Fruit fly (Drosophila melanogaster): ENCODE data around the gene CG32262.

The CG32262 gene

dm6 chr3L:3847810-3848326 lies 37.9 kb upstream of the CG32262 start (continued):
- TF ChIP-seq CG34224 (GFP tag; IDR thresholded peaks at IDR 0.05; ENCODE audit: partially characterized antibody) (no peak), abd-A (tag; optimal IDR thresholded peaks at IDR 0.05) (peak; percentile 66), crol (GFP tag; IDR thresholded peaks at IDR 0.05) (peak; percentile 43; the same call in 1 of the 2 replicates), CG11093 (GFP tag; IDR thresholded peaks at IDR 0.05) (no peak), CG4707 (GFP tag; optimal IDR thresholded peaks at IDR 0.05) (no peak), ato (GFP tag; IDR thresholded peaks at IDR 0.05; ENCODE audit: partially characterized antibody) (no peak), unpg (GFP tag; optimal IDR thresholded peaks at IDR 0.05) (no peak), BEAF-32 (GFP tag; optimal IDR thresholded peaks at IDR 0.05) (no peak), Trl (optimal IDR thresholded peaks at IDR 0.05) (no peak), Trl (GFP tag; optimal IDR thresholded peaks at IDR 0.05) (no peak), ci (GFP tag; IDR thresholded peaks at IDR 0.05) (0 out of 3 replicates have a peak, but pooled peaks have one; percentile 19), Hr78 (GFP tag; optimal IDR thresholded peaks at IDR 0.05) (peak in 1 of 2 experiments; percentile 50), Vsx1 (GFP tag; optimal IDR thresholded peaks at IDR 0.05) (no peak), MTF-1 (GFP tag; optimal IDR thresholded peaks at IDR 0.05; ENCODE audit: borderline replicate concordance) (no peak), sug (tag; optimal IDR thresholded peaks at IDR 0.05) (no peak), CG6272 (GFP tag; IDR thresholded peaks at IDR 0.05) (no peak), stwl (tag; optimal IDR thresholded peaks at IDR 0.05) (no peak), tio (GFP tag; optimal IDR thresholded peaks at IDR 0.05) (no peak), chm (GFP tag; IDR thresholded peaks at IDR 0.05) (no peak), zfh1 (GFP tag; IDR thresholded peaks at IDR 0.05) (no peak), dan (GFP tag; IDR thresholded peaks at IDR 0.05) (no peak), CG1792 (GFP tag; optimal IDR thresholded peaks at IDR 0.05) (no peak), CG17328 (GFP tag; IDR thresholded peaks at IDR 0.05) (no peak), Lim3 (GFP tag; IDR thresholded peaks at IDR 0.05) (no peak), hb (GFP tag; IDR thresholded peaks at IDR 0.05; ENCODE audit: partially characterized antibody) (no peak), dati (GFP tag; IDR thresholded peaks at IDR 0.05) (no peak), oc (tag; optimal IDR thresholded peaks at IDR 0.05) (peak; percentile 42), sens-2 (GFP tag; IDR thresholded peaks at IDR 0.05) (no peak), peb (GFP tag; IDR thresholded peaks at IDR 0.05) (no peak), CG4854 (GFP tag; optimal IDR thresholded peaks at IDR 0.05) (no peak), CG32532 (GFP tag; IDR thresholded peaks at IDR 0.05) (no peak), CG1024 (GFP tag; IDR thresholded peaks at IDR 0.05) (no peak), CG6689 (GFP tag; IDR thresholded peaks at IDR 0.05) (no peak)

- TF ChIP-seq CG15696 (tag; optimal IDR thresholded peaks at IDR 0.05) = no peak
- peak; percentile 26 for TF ChIP-seq CG3065 (GFP tag; optimal IDR thresholded peaks at IDR 0.05)
- no peak for TF ChIP-seq sima (GFP tag; optimal IDR thresholded peaks at IDR 0.05)
- no peak for TF ChIP-seq D19A (tag; optimal IDR thresholded peaks at IDR 0.05)
- no peak for TF ChIP-seq pzg (GFP tag; optimal IDR thresholded peaks at IDR 0.05)
- TF ChIP-seq fru (optimal IDR thresholded peaks at IDR 0.05) = no peak
- TF ChIP-seq dysf (GFP tag; IDR thresholded peaks at IDR 0.05) = no peak
- TF ChIP-seq CG7786 (GFP tag; optimal IDR thresholded peaks at IDR 0.05) = no peak
- peak; percentile 97 for TF ChIP-seq HLHmδ (GFP tag; optimal IDR thresholded peaks at IDR 0.05)
- TF ChIP-seq dan (GFP tag; IDR thresholded peaks at IDR 0.05) = no peak
- no peak for TF ChIP-seq NfI (GFP tag; optimal IDR thresholded peaks at IDR 0.05)
- no peak for TF ChIP-seq gcm2 (GFP tag; optimal IDR thresholded peaks at IDR 0.05)
- no peak for TF ChIP-seq hth (optimal IDR thresholded peaks at IDR 0.05)
- no peak for TF ChIP-seq D (optimal IDR thresholded peaks at IDR 0.05)
- TF ChIP-seq D (GFP tag; optimal IDR thresholded peaks at IDR 0.05) = no peak
- TF ChIP-seq caup (GFP tag; optimal IDR thresholded peaks at IDR 0.05; ENCODE audit: severe bottlenecking) = no peak
- TF ChIP-seq CG2889 (GFP tag; IDR thresholded peaks at IDR 0.05) = no peak
- no peak for TF ChIP-seq CG33213 (GFP tag; optimal IDR thresholded peaks at IDR 0.05)
- TF ChIP-seq nerfin-1 (tag; optimal IDR thresholded peaks at IDR 0.05) = no peak
- no peak for TF ChIP-seq NK7.1 (GFP tag; optimal IDR thresholded peaks at IDR 0.05)
- TF ChIP-seq CG13296 (GFP tag; optimal IDR thresholded peaks at IDR 0.05) = no peak
Observed at dm6 chr3L:3845815-3846375, 35.9 kb upstream of the CG32262 start, which contains the start of gene Awh. Awh (plus strand) TSS chr3L:3846206.
